Fruit fly (Drosophila melanogaster) whole organism, embryonic: ENCODE measurements around the gene mrva.
A peak's percentile ranks its signal among the peaks of the same experiment; 100 is the strongest.

ENCODE experiments used
- ATbp ChIP-seq: fragments of 200-800 bp; sonication (Bioruptor generic); optimal IDR thresholded peaks from 2 replicates; lab custom pipeline; 2017; ENCODE audit warnings: missing biosample characterization, mild to moderate bottlenecking, missing genetic modification characterization, missing genetic modification reagents
- Atf6 ChIP-seq: fragments of 200-800 bp; sonication (Bioruptor generic); IDR thresholded peaks from 2 replicates; pipeline ENCODE4 v1.3.6; 2022; ENCODE audit warnings: missing biosample characterization, missing genetic modification characterization
- CG11085 ChIP-seq: fragments of 200-800 bp; sonication (Bioruptor generic); IDR thresholded peaks from 2 replicates; pipeline ENCODE4 v1.3.6; 2022; ENCODE audit warnings: missing biosample characterization, missing genetic modification characterization
- CG12219 ChIP-seq: fragments of 200-800 bp; sonication (Bioruptor generic); optimal IDR thresholded peaks from 3 replicates; lab custom pipeline; 2018; ENCODE audit warnings: missing biosample characterization, mild to moderate bottlenecking, missing genetic modification characterization
- CG13424 ChIP-seq: fragments of 200-800 bp; sonication (Bioruptor generic); optimal IDR thresholded peaks from 2 replicates; lab custom pipeline; 2019; ENCODE audit warnings: missing biosample characterization, mild to moderate bottlenecking, missing genetic modification characterization, moderate library complexity
- CG14710 ChIP-seq: fragments of 200-800 bp; sonication (Bioruptor generic); optimal IDR thresholded peaks from 3 replicates; lab custom pipeline; 2019; ENCODE audit warnings: missing biosample characterization, mild to moderate bottlenecking, missing genetic modification characterization, moderate library complexity
- CG17612 ChIP-seq: fragments of 200-800 bp; sonication (Bioruptor generic); IDR thresholded peaks from 2 replicates; pipeline ENCODE4 v1.3.6; 2022; ENCODE audit warnings: missing biosample characterization, missing genetic modification characterization
- CG1792 ChIP-seq: fragments of 200-800 bp; sonication (Bioruptor generic); optimal IDR thresholded peaks from 2 replicates; lab custom pipeline; 2016; ENCODE audit warnings: missing biosample characterization, missing genetic modification characterization
- CG18011 ChIP-seq: fragments of 200-800 bp; sonication (Bioruptor generic); optimal IDR thresholded peaks from 2 replicates; lab custom pipeline; 2017; ENCODE audit warnings: missing biosample characterization, missing genetic modification characterization, mild to moderate bottlenecking, moderate library complexity, missing genotype
- CG2120 ChIP-seq: fragments of 200-800 bp; sonication (Bioruptor generic); optimal IDR thresholded peaks from 3 replicates; lab custom pipeline; 2016; ENCODE audit warnings: missing biosample characterization, missing genetic modification characterization
- CG2129 ChIP-seq: fragments of 200-800 bp; sonication (Bioruptor generic); IDR thresholded peaks from 2 replicates; pipeline ENCODE4 v1.3.6; 2022; ENCODE audit warnings: missing biosample characterization, missing genetic modification characterization; ENCODE audit not compliant: partially characterized antibody
- CG2678 ChIP-seq: fragments of 200-800 bp; sonication (Bioruptor generic); optimal IDR thresholded peaks from 3 replicates; lab custom pipeline; 2019; ENCODE audit warnings: missing biosample characterization, mild to moderate bottlenecking, missing genetic modification characterization, moderate library complexity
- CG31388 ChIP-seq: fragments of 200-800 bp; sonication (Bioruptor generic); optimal IDR thresholded peaks from 2 replicates; lab custom pipeline; 2016; ENCODE audit warnings: missing biosample characterization, missing genetic modification characterization
- CG3838 ChIP-seq: fragments of 200-800 bp; sonication (Bioruptor generic); optimal IDR thresholded peaks from 3 replicates; lab custom pipeline; 2016; ENCODE audit warnings: missing biosample characterization, missing genetic modification characterization
- CG42726 ChIP-seq: fragments of 200-800 bp; sonication (Bioruptor generic); IDR thresholded peaks from 2 replicates; pipeline ENCODE4 v1.3.6; 2022; ENCODE audit warnings: missing biosample characterization, missing genetic modification characterization; ENCODE audit not compliant: partially characterized antibody
- CG6254 ChIP-seq: fragments of 200-800 bp; sonication (Bioruptor generic); optimal IDR thresholded peaks from 3 replicates; lab custom pipeline; 2017; ENCODE audit warnings: mild to moderate bottlenecking, missing biosample characterization, missing genetic modification reagents, missing genetic modification characterization
- CG6813 ChIP-seq: fragments of 200-800 bp; sonication (Bioruptor generic); optimal IDR thresholded peaks from 2 replicates; lab custom pipeline; 2017; ENCODE audit warnings: missing biosample characterization, missing genetic modification characterization, mild to moderate bottlenecking, moderate library complexity, missing genetic modification reagents
- CG7745 ChIP-seq: fragments of 200-800 bp; sonication (Bioruptor generic); optimal IDR thresholded peaks from 2 replicates; lab custom pipeline; 2018; ENCODE audit warnings: missing biosample characterization, mild to moderate bottlenecking, missing genetic modification characterization, moderate library complexity
- CG9727 ChIP-seq: fragments of 200-800 bp; sonication (Bioruptor generic); optimal IDR thresholded peaks from 3 replicates; lab custom pipeline; 2017; ENCODE audit warnings: missing biosample characterization, mild to moderate bottlenecking, missing genetic modification characterization
- Chrac-16 ChIP-seq: fragments of 200-800 bp; sonication (Bioruptor generic); optimal IDR thresholded peaks from 3 replicates; lab custom pipeline; 2016; ENCODE audit warnings: missing biosample characterization, missing genetic modification characterization
- Drgx ChIP-seq: fragments of 200-800 bp; sonication (Bioruptor generic); IDR thresholded peaks from 2 replicates; pipeline ENCODE4 v1.3.6; 2022; ENCODE audit warnings: missing biosample characterization, missing genetic modification characterization
- Elba2 ChIP-seq: fragments of 200-800 bp; sonication (Bioruptor generic); optimal IDR thresholded peaks from 3 replicates; lab custom pipeline; 2016; ENCODE audit warnings: missing biosample characterization, missing genetic modification characterization
- GATAe ChIP-seq: fragments of 200-800 bp; sonication (Bioruptor generic); conservative IDR thresholded peaks from 2 replicates; pipeline ENCODE4 v1.3.6; 2022; ENCODE audit warnings: missing biosample characterization, missing genetic modification characterization
- HLH4C ChIP-seq: fragments of 200-800 bp; sonication (Bioruptor generic); IDR thresholded peaks from 3 replicates; pipeline ENCODE4 v1.3.6; 2022; ENCODE audit warnings: missing biosample characterization, missing genetic modification characterization; ENCODE audit not compliant: partially characterized antibody
- Hand ChIP-seq: fragments of 200-800 bp; sonication (Bioruptor generic); optimal IDR thresholded peaks from 2 replicates; lab custom pipeline; 2017; ENCODE audit warnings: mild to moderate bottlenecking, missing biosample characterization, missing genetic modification reagents, missing genetic modification characterization
- Hr78 ChIP-seq, 2 experiments: fragments of 200-800 bp in 1 of 2; fragments of >200 bp in 1 of 2; sonication (Bioruptor generic) in 1 of 2; optimal IDR thresholded peaks; 2 replicates each; lab custom pipeline; 2017 to 2019; ENCODE audit warnings: missing biosample characterization in 2 of 2, missing genetic modification characterization in 2 of 2, mild to moderate bottlenecking in 1 of 2, moderate library complexity in 1 of 2
- Lhr ChIP-seq: fragments of 200-800 bp; sonication (Bioruptor generic); optimal IDR thresholded peaks from 3 replicates; lab custom pipeline; 2017; ENCODE audit warnings: mild to moderate bottlenecking, missing biosample characterization, missing genetic modification reagents, missing genetic modification characterization
- Med ChIP-seq: fragments of 200-800 bp; sonication (Bioruptor generic); peaks from one replicate; lab custom pipeline; 2016; ENCODE audit warnings: missing biosample characterization, missing genetic modification characterization, mild to moderate bottlenecking, inconsistent platforms, moderate library complexity
- Meics ChIP-seq: fragments of 200-800 bp; sonication (Bioruptor generic); optimal IDR thresholded peaks from 2 replicates; lab custom pipeline; 2017; ENCODE audit warnings: missing biosample characterization, mild to moderate bottlenecking, missing genetic modification characterization
- Mes4 ChIP-seq: fragments of 200-800 bp; sonication (Bioruptor generic); optimal IDR thresholded peaks from 2 replicates; lab custom pipeline; 2016; ENCODE audit warnings: missing biosample characterization, missing genetic modification characterization
- Pdp1 ChIP-seq, 2 experiments: fragments of 200-800 bp; sonication (Bioruptor generic); optimal IDR thresholded peaks; 3 replicates each; lab custom pipeline; 2016; ENCODE audit warnings: missing biosample characterization in 2 of 2, missing genetic modification characterization in 2 of 2, mild to moderate bottlenecking in 1 of 2, moderate library complexity in 1 of 2
- ab ChIP-seq: fragments of 200-800 bp; sonication (Bioruptor generic); optimal IDR thresholded peaks from 2 replicates; lab custom pipeline; 2016; ENCODE audit warnings: missing biosample characterization, missing genetic modification characterization
- bsh ChIP-seq, 2 experiments: fragments of 200-800 bp; sonication (Bioruptor generic); optimal IDR thresholded peaks; 2 replicates each; lab custom pipeline; 2017 to 2018; ENCODE audit warnings: mild to moderate bottlenecking in 2 of 2, missing biosample characterization in 2 of 2, missing genetic modification characterization in 2 of 2, moderate library complexity in 1 of 2
- cato ChIP-seq: fragments of 200-800 bp; sonication (Bioruptor generic); optimal IDR thresholded peaks from 2 replicates; lab custom pipeline; 2016; ENCODE audit warnings: missing biosample characterization, missing genetic modification characterization, borderline replicate concordance
- caup ChIP-seq: fragments of 200-800 bp; sonication (Bioruptor generic); optimal IDR thresholded peaks from 3 replicates; lab custom pipeline; 2017; ENCODE audit warnings: missing biosample characterization, mild to moderate bottlenecking, missing genetic modification characterization, moderate library complexity; ENCODE audit not compliant: severe bottlenecking
- cwo ChIP-seq: fragments of 200-800 bp; sonication (Bioruptor generic); optimal IDR thresholded peaks from 3 replicates; lab custom pipeline; 2017; ENCODE audit warnings: missing biosample characterization, missing genetic modification characterization, mild to moderate bottlenecking, moderate library complexity, missing genetic modification reagents
- dpn ChIP-seq, 2 experiments: fragments of 200-800 bp; sonication (Bioruptor generic); optimal IDR thresholded peaks; 3 replicates each; lab custom pipeline; 2016; ENCODE audit warnings: missing biosample characterization in 2 of 2, missing genetic modification characterization in 2 of 2
- ewg ChIP-seq: fragments of 200-800 bp; sonication (Bioruptor generic); optimal IDR thresholded peaks from 3 replicates; lab custom pipeline; 2017; ENCODE audit warnings: mild to moderate bottlenecking, missing biosample characterization, missing genetic modification reagents, missing genetic modification characterization
- eyg ChIP-seq: fragments of 200-800 bp; sonication (Bioruptor generic); optimal IDR thresholded peaks from 3 replicates; lab custom pipeline; 2016; ENCODE audit warnings: missing biosample characterization, missing genetic modification characterization
- fru ChIP-seq: fragments of >200 bp; optimal IDR thresholded peaks from 2 replicates; lab custom pipeline; 2017
- grn ChIP-seq: fragments of 200-800 bp; sonication (Bioruptor generic); optimal IDR thresholded peaks from 3 replicates; lab custom pipeline; 2017; ENCODE audit warnings: missing biosample characterization, missing genetic modification characterization
- kah ChIP-seq: fragments of 200-800 bp; sonication (Bioruptor generic); optimal IDR thresholded peaks from 2 replicates; lab custom pipeline; 2018; ENCODE audit warnings: missing biosample characterization, mild to moderate bottlenecking, missing genetic modification characterization
- kay ChIP-seq: fragments of 200-800 bp; sonication (Bioruptor generic); optimal IDR thresholded peaks from 2 replicates; lab custom pipeline; 2016; ENCODE audit warnings: missing biosample characterization, missing genetic modification characterization
- mirr ChIP-seq: fragments of 200-800 bp; sonication (Bioruptor generic); optimal IDR thresholded peaks from 3 replicates; lab custom pipeline; 2018; ENCODE audit warnings: missing biosample characterization, mild to moderate bottlenecking, missing genetic modification characterization
- nom ChIP-seq: fragments of 200-800 bp; sonication (Bioruptor generic); optimal IDR thresholded peaks from 2 replicates; lab custom pipeline; 2017; ENCODE audit warnings: missing biosample characterization, missing genetic modification characterization, mild to moderate bottlenecking, moderate library complexity, missing genetic modification reagents
- odd ChIP-seq: fragments of 200-800 bp; sonication (Bioruptor generic); optimal IDR thresholded peaks from 2 replicates; lab custom pipeline; 2017; ENCODE audit warnings: missing biosample characterization, mild to moderate bottlenecking, missing genetic modification characterization
- otp ChIP-seq: fragments of 200-800 bp; sonication (Bioruptor generic); IDR thresholded peaks from 3 replicates; pipeline ENCODE4, ENCODE4 v1.3.6; 2022; ENCODE audit warnings: missing biosample characterization, missing genetic modification characterization
- sd ChIP-seq: fragments of 200-800 bp; sonication (Bioruptor generic); optimal IDR thresholded peaks from 3 replicates; lab custom pipeline; 2018; ENCODE audit warnings: missing biosample characterization, mild to moderate bottlenecking, missing genetic modification characterization, moderate library complexity
- sob ChIP-seq: fragments of 200-800 bp; sonication (Bioruptor generic); IDR thresholded peaks from 2 replicates; pipeline ENCODE4 v1.3.6; 2022; ENCODE audit warnings: missing biosample characterization, missing genetic modification characterization
- sqz ChIP-seq: fragments of 200-800 bp; sonication (Bioruptor generic); optimal IDR thresholded peaks from 3 replicates; lab custom pipeline; 2018; ENCODE audit warnings: missing biosample characterization, mild to moderate bottlenecking, missing genetic modification characterization

The mrva gene

DNA sequence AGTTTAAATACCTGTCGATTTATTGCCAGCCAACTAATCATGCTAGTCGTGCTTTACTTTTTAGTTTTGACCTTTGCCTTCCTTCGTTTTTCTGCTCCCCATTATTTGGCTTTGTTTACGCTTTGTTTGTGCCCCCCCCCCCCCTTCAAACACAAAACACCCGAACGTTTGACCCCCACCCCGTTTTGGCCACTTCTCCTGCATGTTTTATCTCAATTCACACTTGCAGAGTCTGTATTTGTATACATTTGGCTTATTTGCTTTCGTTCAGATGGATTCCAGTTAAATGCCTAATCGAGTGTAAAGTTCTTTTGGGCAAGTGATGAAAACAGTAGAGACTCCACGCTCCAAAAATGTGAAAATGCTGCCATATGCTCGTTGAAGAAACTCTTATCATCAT is 20.7 kb upstream of the mrva start (continued):
- TF ChIP-seq CG13424 (tag; lab: Kevin White, UChicago) (no peak), CG6254 (GFP tag; lab: Kevin White, UChicago) (no peak), sob (GFP tag; lab: Robert Waterston, UW) (0 out of 2 replicates have a peak, but pooled peaks have one; percentile 15), caup (GFP tag; lab: Kevin White, UChicago) (peak; percentile 6), Med (GFP tag; lab: Kevin White, UChicago) (peak; percentile 36), dpn (GFP tag; optimal IDR thresholded peaks at IDR 0.05; lab: Kevin White, UChicago) (no peak), cato (GFP tag; lab: Kevin White, UChicago) (no peak), GATAe (no peak), CG9727 (GFP tag; lab: Kevin White, UChicago) (peak; percentile 9), CG2120 (GFP tag; lab: Kevin White, UChicago) (no peak), otp (GFP tag; lab: Robert Waterston, UW) (no peak), kah (GFP tag; lab: Kevin White, UChicago) (peak; percentile 19), kay (GFP tag; lab: Kevin White, UChicago) (no peak), ATbp (GFP tag; lab: Kevin White, UChicago) (no peak), Lhr (GFP tag; lab: Kevin White, UChicago) (no peak), bsh (GFP tag; optimal IDR thresholded peaks at IDR 0.05; lab: Kevin White, UChicago) (no peak), mirr (GFP tag; lab: Kevin White, UChicago) (peak; percentile 16), grn (GFP tag; lab: Kevin White, UChicago) (no peak), nom (GFP tag; lab: Kevin White, UChicago) (no peak), CG17612 (no peak), CG18011 (no peak), CG14710 (tag; lab: Kevin White, UChicago) (no peak), Chrac-16 (GFP tag; lab: Kevin White, UChicago) (no peak), CG2678 (tag; lab: Kevin White, UChicago) (peak; percentile 22), Meics (GFP tag; lab: Kevin White, UChicago) (peak; percentile 16), Hr78 (GFP tag; optimal IDR thresholded peaks at IDR 0.05; lab: Kevin White, UChicago) (peak in 1 of 2 experiments; percentile 70), CG1792 (GFP tag; lab: Kevin White, UChicago) (no peak), cwo (peak; percentile 21), Atf6 (GFP tag; lab: Robert Waterston, UW) (no peak), CG7745 (tag; lab: Kevin White, UChicago) (no peak), CG11085 (GFP tag; lab: Robert Waterston, UW) (no peak), CG6813 (peak; percentile 23), ewg (GFP tag; lab: Kevin White, UChicago) (no peak), Drgx (GFP tag; lab: Robert Waterston, UW) (no peak), Mes4 (GFP tag; lab: Kevin White, UChicago) (no peak), CG42726 (no peak), HLH4C (GFP tag; lab: Robert Waterston, UW) (no peak), sqz (GFP tag; lab: Kevin White, UChicago) (no peak), Hand (GFP tag; lab: Kevin White, UChicago) (peak; percentile 47), sd (tag; lab: Kevin White, UChicago) (peak; percentile 37), Pdp1 (GFP tag; optimal IDR thresholded peaks at IDR 0.05; lab: Kevin White, UChicago) (no peak), eyg (GFP tag; lab: Kevin White, UChicago) (no peak), odd (no peak), CG12219 (GFP tag; lab: Kevin White, UChicago) (no peak), CG2129 (GFP tag; lab: Robert Waterston, UW) (no peak), Elba2 (GFP tag; lab: Kevin White, UChicago) (no peak), fru (lab: Kevin White, UChicago) (no peak), CG3838 (GFP tag; lab: Kevin White, UChicago) (no peak), ab (GFP tag; lab: Kevin White, UChicago) (no peak), CG31388 (no peak)
